Worm (Caenorhabditis elegans): ENCODE data around the gene F49F1.9.

DNA sequence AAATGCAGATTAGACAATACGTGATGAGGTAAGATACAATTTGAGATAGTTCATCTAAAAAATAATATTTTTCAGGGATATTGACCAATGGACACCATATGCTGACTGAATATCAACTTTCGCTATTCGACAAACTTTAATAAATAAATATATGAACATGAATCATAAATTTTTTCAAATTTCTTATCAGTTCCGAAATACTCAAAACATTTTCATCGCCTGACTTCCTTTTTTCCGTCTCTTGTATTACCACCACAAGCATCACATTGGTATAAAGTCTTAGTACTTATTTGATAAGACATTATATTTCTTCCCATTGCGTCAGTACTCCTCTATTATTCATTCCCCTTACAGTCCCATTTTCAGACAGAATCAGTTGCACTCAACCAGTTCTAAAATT lies 14.8 kb upstream of the F49F1.9 start, which contains the start of the genes K08D10.10 and R07C12.1:
- TF ChIP-seq unc-55 (GFP tag; optimal IDR thresholded peaks at IDR 0.05) (no peak), crh-2 (tag; optimal IDR thresholded peaks at IDR 0.05) (no peak)
